Fruit fly (Drosophila melanogaster): Measurements from ENCODE around the gene CG42324.

DNA sequence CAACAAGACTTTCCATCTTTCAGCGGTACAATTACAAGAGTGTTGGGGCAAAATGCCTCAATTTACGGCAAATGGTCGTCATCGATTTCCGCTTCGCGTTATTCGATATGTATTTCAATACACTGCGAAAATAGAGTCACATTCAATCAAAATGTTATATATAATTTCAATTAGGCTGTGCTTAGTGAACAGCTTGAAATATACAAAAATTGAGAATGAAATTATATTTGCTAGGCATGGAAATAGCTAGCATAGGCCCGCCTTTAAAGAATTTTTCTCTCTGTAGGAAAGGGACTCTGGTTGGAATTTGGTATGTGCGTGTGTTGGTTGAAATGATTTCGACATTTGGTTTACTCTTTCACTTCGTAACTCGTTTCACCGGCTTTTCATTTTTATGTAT lies 7.3 kb downstream of the CG42324 start:
- no peak for TF ChIP-seq fd85E (GFP tag; optimal IDR thresholded peaks at IDR 0.05)
- TF ChIP-seq Gug (GFP tag; IDR thresholded peaks at IDR 0.05), result no peak
- TF ChIP-seq Blimp-1 (GFP tag; optimal IDR thresholded peaks at IDR 0.05), result no peak
- no peak for TF ChIP-seq CG16779 (tag; optimal IDR thresholded peaks at IDR 0.05)
- TF ChIP-seq CG6163 (GFP tag; IDR thresholded peaks at IDR 0.05), result 0 out of 3 replicates have a peak, but pooled peaks have one; percentile 29
- TF ChIP-seq Met (GFP tag; optimal IDR thresholded peaks at IDR 0.05), result peak; percentile 3
- TF ChIP-seq net (GFP tag; optimal IDR thresholded peaks at IDR 0.05), result no peak
- TF ChIP-seq CG32006 (GFP tag; optimal IDR thresholded peaks at IDR 0.05), result peak; percentile 11
- TF ChIP-seq CG10669 (GFP tag; optimal IDR thresholded peaks at IDR 0.05), result no peak
- no peak for TF ChIP-seq esn (GFP tag; optimal IDR thresholded peaks at IDR 0.05)
- TF ChIP-seq svp (GFP tag), result no peak
